Fruit fly (Drosophila melanogaster) whole organism, embryonic: ENCODE data around the gene Inx5.

Experiments used
- Adf1 ChIP-seq: fragments of 200-800 bp; sonication (Bioruptor generic); IDR thresholded peaks from 2 replicates; pipeline ENCODE4 v1.3.6; 2022; ENCODE audit warnings: missing biosample characterization, missing genetic modification characterization
- Antp ChIP-seq: fragments of 200-800 bp; sonication (Bioruptor generic); optimal IDR thresholded peaks from 3 replicates; lab custom pipeline; 2016; ENCODE audit warnings: missing biosample characterization, missing genetic modification characterization
- B-H2 ChIP-seq: fragments of 200-800 bp; sonication (Bioruptor generic); optimal IDR thresholded peaks from 2 replicates; lab custom pipeline; 2018; ENCODE audit warnings: missing biosample characterization, mild to moderate bottlenecking, missing genetic modification characterization
- CG10267 ChIP-seq: fragments of 200-800 bp; sonication (Bioruptor generic); optimal IDR thresholded peaks from 2 replicates; lab custom pipeline; 2018; ENCODE audit warnings: missing biosample characterization, mild to moderate bottlenecking, missing genetic modification characterization, moderate library complexity
- CG10979 ChIP-seq: fragments of 200-800 bp; sonication (Bioruptor generic); optimal IDR thresholded peaks from 2 replicates; lab custom pipeline; 2018; ENCODE audit warnings: missing biosample characterization, mild to moderate bottlenecking, missing genetic modification characterization, moderate library complexity
- CG11504 ChIP-seq: fragments of 200-800 bp; sonication (Bioruptor generic); optimal IDR thresholded peaks from 3 replicates; lab custom pipeline; 2019; ENCODE audit warnings: missing biosample characterization, mild to moderate bottlenecking, missing genetic modification characterization, moderate library complexity
- CG12391 ChIP-seq: fragments of 200-800 bp; sonication (Bioruptor generic); optimal IDR thresholded peaks from 3 replicates; lab custom pipeline; 2018; ENCODE audit warnings: missing biosample characterization, mild to moderate bottlenecking, missing genetic modification characterization, moderate library complexity
- CG17912 ChIP-seq: fragments of 200-800 bp; sonication (Bioruptor generic); optimal IDR thresholded peaks from 2 replicates; lab custom pipeline; 2018; ENCODE audit warnings: missing biosample characterization, mild to moderate bottlenecking, missing genetic modification characterization
- CG2129 ChIP-seq: fragments of 200-800 bp; sonication (Bioruptor generic); IDR thresholded peaks from 2 replicates; pipeline ENCODE4 v1.3.6; 2022; ENCODE audit warnings: missing biosample characterization, missing genetic modification characterization; ENCODE audit not compliant: partially characterized antibody
- CG2202 ChIP-seq: fragments of 200-800 bp; sonication (Bioruptor generic); optimal IDR thresholded peaks from 2 replicates; lab custom pipeline; 2018; ENCODE audit warnings: missing biosample characterization, mild to moderate bottlenecking, missing genetic modification characterization
- CG32772 ChIP-seq: fragments of 200-800 bp; sonication (Bioruptor generic); IDR thresholded peaks from 2 replicates; pipeline ENCODE4 v1.3.6; 2022; ENCODE audit warnings: missing biosample characterization, missing genetic modification characterization
- CG3281 ChIP-seq: fragments of 200-800 bp; sonication (Bioruptor generic); optimal IDR thresholded peaks from 3 replicates; lab custom pipeline; 2017; ENCODE audit warnings: missing biosample characterization, mild to moderate bottlenecking, missing genetic modification characterization
- CG34376 ChIP-seq: fragments of 200-800 bp; sonication (Bioruptor generic); optimal IDR thresholded peaks from 2 replicates; lab custom pipeline; 2018; ENCODE audit warnings: missing biosample characterization, mild to moderate bottlenecking, missing genetic modification characterization
- CG4360 ChIP-seq: fragments of 200-800 bp; sonication (Bioruptor generic); IDR thresholded peaks from 2 replicates; pipeline ENCODE4 v1.3.6; 2022; ENCODE audit warnings: missing biosample characterization, missing genetic modification characterization
- CG5180 ChIP-seq: fragments of 200-800 bp; sonication (Bioruptor generic); optimal IDR thresholded peaks from 3 replicates; lab custom pipeline; 2017; ENCODE audit warnings: missing biosample characterization, missing genetic modification characterization, mild to moderate bottlenecking, moderate library complexity, missing genetic modification reagents
- CG6654 ChIP-seq: fragments of 200-800 bp; sonication (Bioruptor generic); optimal IDR thresholded peaks from 2 replicates; lab custom pipeline; 2017; ENCODE audit warnings: missing biosample characterization, mild to moderate bottlenecking, missing genetic modification characterization
- CG8089 ChIP-seq: fragments of 200-800 bp; sonication (Bioruptor generic); optimal IDR thresholded peaks from 3 replicates; lab custom pipeline; 2016; ENCODE audit warnings: missing biosample characterization, missing genetic modification characterization
- CG8359 ChIP-seq: fragments of 200-800 bp; sonication (Bioruptor generic); optimal IDR thresholded peaks from 2 replicates; lab custom pipeline; 2017; ENCODE audit warnings: missing biosample characterization, mild to moderate bottlenecking, missing genetic modification characterization, borderline replicate concordance
- CG8478 ChIP-seq: fragments of >200 bp; optimal IDR thresholded peaks from 2 replicates; lab custom pipeline; 2018
- CG8924 ChIP-seq: fragments of 200-800 bp; optimal IDR thresholded peaks from 3 replicates; lab custom pipeline; 2019; ENCODE audit warnings: missing biosample characterization, mild to moderate bottlenecking, missing genetic modification characterization, moderate library complexity
- CG9797 ChIP-seq: fragments of 200-800 bp; sonication (Bioruptor generic); optimal IDR thresholded peaks from 3 replicates; lab custom pipeline; 2018; ENCODE audit warnings: missing biosample characterization, mild to moderate bottlenecking, missing genetic modification characterization
- CHES-1-like ChIP-seq: fragments of 200-800 bp; sonication (Bioruptor generic); optimal IDR thresholded peaks from 2 replicates; lab custom pipeline; 2016; ENCODE audit warnings: missing biosample characterization, missing genetic modification characterization
- ERR ChIP-seq: fragments of 200-800 bp; sonication (Bioruptor generic); optimal IDR thresholded peaks from 2 replicates; lab custom pipeline; 2016; ENCODE audit warnings: missing biosample characterization, missing genetic modification characterization
- HHEX ChIP-seq: fragments of 200-800 bp; sonication (Bioruptor generic); optimal IDR thresholded peaks from 3 replicates; lab custom pipeline; 2017; ENCODE audit warnings: missing biosample characterization, mild to moderate bottlenecking, missing genetic modification characterization, missing genetic modification reagents
- HmgD ChIP-seq: fragments of 200-800 bp; sonication (Bioruptor generic); optimal IDR thresholded peaks from 3 replicates; lab custom pipeline; 2016; ENCODE audit warnings: missing biosample characterization, missing genetic modification characterization
- Hr51 ChIP-seq, 2 experiments: fragments of 200-800 bp; sonication (Bioruptor generic); optimal IDR thresholded peaks; 2 replicates in 1 of 2; 3 replicates in 1 of 2; lab custom pipeline; 2016 to 2018; ENCODE audit warnings: missing biosample characterization in 2 of 2, missing genetic modification characterization in 2 of 2, mild to moderate bottlenecking in 1 of 2, moderate library complexity in 1 of 2
- Hr78 ChIP-seq, 2 experiments: fragments of 200-800 bp in 1 of 2; fragments of >200 bp in 1 of 2; sonication (Bioruptor generic) in 1 of 2; optimal IDR thresholded peaks; 2 replicates each; lab custom pipeline; 2017 to 2019; ENCODE audit warnings: missing biosample characterization in 2 of 2, missing genetic modification characterization in 2 of 2, mild to moderate bottlenecking in 1 of 2, moderate library complexity in 1 of 2
- Lpt ChIP-seq: fragments of >200 bp; optimal IDR thresholded peaks from 2 replicates; lab custom pipeline; 2018; ENCODE audit warnings: missing biosample characterization, missing genetic modification characterization
- MTF-1 ChIP-seq: fragments of 200-800 bp; sonication (Bioruptor generic); optimal IDR thresholded peaks from 2 replicates; lab custom pipeline; 2018; ENCODE audit warnings: missing biosample characterization, mild to moderate bottlenecking, missing genetic modification characterization, borderline replicate concordance
- Meics ChIP-seq: fragments of 200-800 bp; sonication (Bioruptor generic); optimal IDR thresholded peaks from 2 replicates; lab custom pipeline; 2017; ENCODE audit warnings: missing biosample characterization, mild to moderate bottlenecking, missing genetic modification characterization
- Myb ChIP-seq: fragments of 200-800 bp; sonication (Bioruptor generic); optimal IDR thresholded peaks from 2 replicates; lab custom pipeline; 2016; ENCODE audit warnings: missing biosample characterization, missing genetic modification characterization
- Optix ChIP-seq: fragments of 200-800 bp; sonication (Bioruptor generic); IDR thresholded peaks from 3 replicates; pipeline ENCODE4 v1.3.6; 2022; ENCODE audit warnings: missing biosample characterization, missing genetic modification characterization
- Ptx1 ChIP-seq: fragments of 200-800 bp; sonication (Bioruptor generic); IDR thresholded peaks from 2 replicates; pipeline ENCODE4 v1.3.6; 2022; ENCODE audit warnings: missing biosample characterization, missing genetic modification characterization
- Taf1 ChIP-seq: fragments of 200-800 bp; sonication (Bioruptor generic); IDR thresholded peaks from 2 replicates; pipeline ENCODE4 v1.3.6; 2022; ENCODE audit warnings: missing biosample characterization, missing genetic modification characterization
- abd-A ChIP-seq: fragments of 200-800 bp; sonication (Bioruptor generic); optimal IDR thresholded peaks from 3 replicates; lab custom pipeline; 2019; ENCODE audit warnings: missing biosample characterization, mild to moderate bottlenecking, missing genetic modification characterization, moderate library complexity
- bcd ChIP-seq: fragments of 200-800 bp; sonication (Bioruptor generic); optimal IDR thresholded peaks from 2 replicates; lab custom pipeline; 2017; ENCODE audit warnings: missing biosample characterization, mild to moderate bottlenecking, missing genetic modification characterization
- bowl ChIP-seq: fragments of 200-800 bp; sonication (Bioruptor generic); IDR thresholded peaks from 2 replicates; pipeline ENCODE4 v1.3.6; 2022; ENCODE audit warnings: missing biosample characterization, missing genetic modification characterization
- cad ChIP-seq: fragments of >200 bp; optimal IDR thresholded peaks from 2 replicates; lab custom pipeline; 2017; ENCODE audit warnings: missing biosample characterization, missing genetic modification characterization
- cato ChIP-seq: fragments of 200-800 bp; sonication (Bioruptor generic); optimal IDR thresholded peaks from 2 replicates; lab custom pipeline; 2016; ENCODE audit warnings: missing biosample characterization, missing genetic modification characterization, borderline replicate concordance
- gsb-n ChIP-seq: fragments of 200-800 bp; sonication (Bioruptor generic); optimal IDR thresholded peaks from 3 replicates; lab custom pipeline; 2018; ENCODE audit warnings: missing biosample characterization, mild to moderate bottlenecking, missing genetic modification characterization
- hb ChIP-seq: fragments of 200-800 bp; sonication (Bioruptor generic); IDR thresholded peaks from 3 replicates; pipeline ENCODE4 v1.3.6; 2022; ENCODE audit warnings: missing biosample characterization, missing genetic modification characterization; ENCODE audit not compliant: partially characterized antibody
- insv ChIP-seq, 2 experiments: fragments of 200-800 bp; sonication (Bioruptor generic); optimal IDR thresholded peaks; 3 replicates each; lab custom pipeline; 2016 to 2018; ENCODE audit warnings: missing biosample characterization in 2 of 2, missing genetic modification characterization in 2 of 2
- mirr ChIP-seq: fragments of 200-800 bp; sonication (Bioruptor generic); optimal IDR thresholded peaks from 3 replicates; lab custom pipeline; 2018; ENCODE audit warnings: missing biosample characterization, mild to moderate bottlenecking, missing genetic modification characterization
- nerfin-1 ChIP-seq: fragments of 200-800 bp; sonication (Bioruptor generic); optimal IDR thresholded peaks from 3 replicates; lab custom pipeline; 2019; ENCODE audit warnings: missing biosample characterization, mild to moderate bottlenecking, missing genetic modification characterization, moderate library complexity
- pb ChIP-seq: fragments of 200-800 bp; sonication (Bioruptor generic); optimal IDR thresholded peaks from 3 replicates; lab custom pipeline; 2016; ENCODE audit warnings: missing biosample characterization, missing genetic modification characterization
- run ChIP-seq: fragments of 200-800 bp; sonication (Bioruptor generic); optimal IDR thresholded peaks from 3 replicates; lab custom pipeline; 2018; ENCODE audit warnings: missing biosample characterization, mild to moderate bottlenecking, missing genetic modification characterization
- tin ChIP-seq: fragments of 200-800 bp; sonication (Bioruptor generic); optimal IDR thresholded peaks from 3 replicates; lab custom pipeline; 2016; ENCODE audit warnings: missing biosample characterization, missing genetic modification characterization
- tna ChIP-seq: fragments of 200-800 bp; sonication (Bioruptor generic); IDR thresholded peaks from 2 replicates; pipeline ENCODE4 v1.3.6; 2022; ENCODE audit warnings: missing biosample characterization, missing genetic modification characterization; ENCODE audit not compliant: partially characterized antibody
- z ChIP-seq: fragments of 200-800 bp; sonication (Bioruptor generic); IDR thresholded peaks from 3 replicates; pipeline ENCODE4 v1.3.6; 2022; ENCODE audit warnings: missing biosample characterization, missing genetic modification characterization

Inx5 gene

dm6 chrX:19155922-19156437 is 14.7 kb downstream of the Inx5 start (continued):
- no peak for TF ChIP-seq CG34376 (GFP tag; lab: Kevin White, UChicago)
- no peak for TF ChIP-seq pb
- peak in 1 of 2 experiments; percentile 35 for TF ChIP-seq Hr78 (GFP tag; optimal IDR thresholded peaks at IDR 0.05; lab: Kevin White, UChicago)
- peak; percentile 87 for TF ChIP-seq CG10267 (tag; lab: Kevin White, UChicago)
- no peak for TF ChIP-seq CHES-1-like
- peak; percentile 59; the same call in 1 of the 2 replicates for TF ChIP-seq CG4360 (GFP tag; lab: Robert Waterston, UW)
- no peak for TF ChIP-seq Myb (GFP tag; lab: Kevin White, UChicago)
- TF ChIP-seq B-H2 (GFP tag; lab: Kevin White, UChicago), result peak; percentile 37
- TF ChIP-seq ERR, result no peak
- TF ChIP-seq CG2202 (tag; lab: Kevin White, UChicago), result peak; percentile 90
- peak; percentile 94 for TF ChIP-seq gsb-n
- peak; percentile 23; the same call in 1 of the 2 replicates for TF ChIP-seq Adf1
- peak; percentile 79 for TF ChIP-seq nerfin-1
- TF ChIP-seq CG8089 (GFP tag; lab: Kevin White, UChicago), result peak; percentile 38
- no peak for TF ChIP-seq CG8478
- peak; percentile 61 for TF ChIP-seq CG8359 (GFP tag; lab: Kevin White, UChicago)
- no peak for TF ChIP-seq Lpt
- TF ChIP-seq HmgD (GFP tag; lab: Kevin White, UChicago), result no peak
- no peak for TF ChIP-seq hb
- peak; percentile 78 for TF ChIP-seq bcd
- TF ChIP-seq Ptx1, result peak; percentile 77
- TF ChIP-seq CG8924, result peak; percentile 88
- TF ChIP-seq CG2129 (GFP tag; lab: Robert Waterston, UW), result no peak
- peak; percentile 93 for TF ChIP-seq CG10979
- TF ChIP-seq mirr (GFP tag; lab: Kevin White, UChicago), result no peak
- TF ChIP-seq cad (GFP tag; lab: Kevin White, UChicago), result no peak
- peak; percentile 0 for TF ChIP-seq run (tag; lab: Kevin White, UChicago)
- no peak for TF ChIP-seq CG9797 (GFP tag; lab: Kevin White, UChicago)
- TF ChIP-seq cato (GFP tag; lab: Kevin White, UChicago), result peak; percentile 43
- TF ChIP-seq MTF-1 (GFP tag; lab: Kevin White, UChicago), result peak; percentile 61
- TF ChIP-seq Optix (GFP tag; lab: Robert Waterston, UW), result peak; percentile 51; the same call in 1 of the 3 replicates
- TF ChIP-seq insv (GFP tag; optimal IDR thresholded peaks at IDR 0.05; lab: Kevin White, UChicago), result peak in 1 of 2 experiments; percentile 2
- no peak for TF ChIP-seq CG17912
- TF ChIP-seq z (GFP tag; lab: Robert Waterston, UW), result peak; percentile 65; the same call in 2 of the 3 replicates
- TF ChIP-seq CG11504 (tag; lab: Kevin White, UChicago), result peak; percentile 79
- TF ChIP-seq CG12391 (tag; lab: Kevin White, UChicago), result peak; percentile 89
- peak; percentile 59 to 64 for TF ChIP-seq Hr51 (GFP tag; optimal IDR thresholded peaks at IDR 0.05; lab: Kevin White, UChicago)
- no peak for TF ChIP-seq tna (GFP tag; lab: Robert Waterston, UW)
- peak; percentile 74 for TF ChIP-seq HHEX (GFP tag; lab: Kevin White, UChicago)
- peak; percentile 28 for TF ChIP-seq CG6654 (GFP tag; lab: Kevin White, UChicago)
- peak; percentile 16 for TF ChIP-seq Antp
- TF ChIP-seq CG32772, result peak; percentile 82
- TF ChIP-seq tin, result peak; percentile 82
- TF ChIP-seq bowl, result no peak
- TF ChIP-seq abd-A (tag; lab: Kevin White, UChicago), result peak; percentile 58
- TF ChIP-seq CG3281, result peak; percentile 69
- peak; percentile 76 for TF ChIP-seq Meics (GFP tag; lab: Kevin White, UChicago)
- TF ChIP-seq Taf1 (GFP tag; lab: Robert Waterston, UW), result peak; percentile 65
- peak; percentile 63 for TF ChIP-seq CG5180 (GFP tag; lab: Kevin White, UChicago)
